Fruit fly (Drosophila melanogaster) whole organism, embryonic: ENCODE results near the gene CG15308.

Experiments used
- Aef1 ChIP-seq: fragments of 200-800 bp; sonication (Bioruptor generic); IDR thresholded peaks from 3 replicates; pipeline ENCODE4 v1.3.6; 2022; ENCODE audit warnings: missing biosample characterization, missing genetic modification characterization
- Awh ChIP-seq: fragments of 200-800 bp; sonication (Bioruptor generic); IDR thresholded peaks from 2 replicates; pipeline ENCODE4, ENCODE4 v1.3.6; 2022; ENCODE audit warnings: missing biosample characterization, missing genetic modification characterization
- B-H2 ChIP-seq: fragments of 200-800 bp; sonication (Bioruptor generic); optimal IDR thresholded peaks from 2 replicates; lab custom pipeline; 2018; ENCODE audit warnings: missing biosample characterization, mild to moderate bottlenecking, missing genetic modification characterization
- C15 ChIP-seq: fragments of 200-800 bp; sonication (Bioruptor generic); IDR thresholded peaks from 3 replicates; pipeline ENCODE4 v1.3.6; 2022; ENCODE audit warnings: missing biosample characterization, missing genetic modification characterization
- CG1024 ChIP-seq: fragments of 200-800 bp; sonication (Bioruptor generic); IDR thresholded peaks from 2 replicates; pipeline ENCODE4 v1.3.6; 2022; ENCODE audit warnings: missing biosample characterization, missing genetic modification characterization
- CG11695 ChIP-seq: fragments of 200-800 bp; sonication (Bioruptor generic); IDR thresholded peaks from 3 replicates; pipeline ENCODE4 v1.3.6; 2022; ENCODE audit warnings: missing biosample characterization, missing genetic modification characterization
- CG11723 ChIP-seq: fragments of 200-800 bp; sonication (Bioruptor generic); optimal IDR thresholded peaks from 2 replicates; lab custom pipeline; 2017; ENCODE audit warnings: missing biosample characterization, mild to moderate bottlenecking, missing genetic modification characterization
- CG12071 ChIP-seq: fragments of 200-800 bp; sonication (Bioruptor generic); optimal IDR thresholded peaks from 3 replicates; lab custom pipeline; 2018; ENCODE audit warnings: missing biosample characterization, mild to moderate bottlenecking, missing genetic modification characterization
- CG12744 ChIP-seq: fragments of 200-800 bp; sonication (Bioruptor generic); optimal IDR thresholded peaks from 2 replicates; lab custom pipeline; 2016; ENCODE audit warnings: missing biosample characterization, missing genetic modification characterization
- CG13296 ChIP-seq: fragments of 200-800 bp; sonication (Bioruptor generic); optimal IDR thresholded peaks from 3 replicates; lab custom pipeline; 2018; ENCODE audit warnings: missing biosample characterization, mild to moderate bottlenecking, missing genetic modification characterization
- CG13424 ChIP-seq: fragments of 200-800 bp; sonication (Bioruptor generic); optimal IDR thresholded peaks from 2 replicates; lab custom pipeline; 2019; ENCODE audit warnings: missing biosample characterization, mild to moderate bottlenecking, missing genetic modification characterization, moderate library complexity
- CG15601 ChIP-seq: fragments of 200-800 bp; sonication (Bioruptor generic); optimal IDR thresholded peaks from 3 replicates; lab custom pipeline; 2019; ENCODE audit warnings: missing biosample characterization, mild to moderate bottlenecking, missing genetic modification characterization, moderate library complexity
- CG18011 ChIP-seq: fragments of 200-800 bp; sonication (Bioruptor generic); optimal IDR thresholded peaks from 2 replicates; lab custom pipeline; 2017; ENCODE audit warnings: missing biosample characterization, missing genetic modification characterization, mild to moderate bottlenecking, moderate library complexity, missing genotype
- CG2678 ChIP-seq: fragments of 200-800 bp; sonication (Bioruptor generic); optimal IDR thresholded peaks from 3 replicates; lab custom pipeline; 2019; ENCODE audit warnings: missing biosample characterization, mild to moderate bottlenecking, missing genetic modification characterization, moderate library complexity
- CG32772 ChIP-seq: fragments of 200-800 bp; sonication (Bioruptor generic); IDR thresholded peaks from 2 replicates; pipeline ENCODE4 v1.3.6; 2022; ENCODE audit warnings: missing biosample characterization, missing genetic modification characterization
- CG33213 ChIP-seq: fragments of 200-800 bp; sonication (Bioruptor generic); optimal IDR thresholded peaks from 3 replicates; lab custom pipeline; 2016; ENCODE audit warnings: missing biosample characterization, missing genetic modification characterization
- CG3995 ChIP-seq: fragments of 200-800 bp; sonication (Bioruptor generic); optimal IDR thresholded peaks from 3 replicates; lab custom pipeline; 2016; ENCODE audit warnings: missing biosample characterization, missing genetic modification characterization
- CG4820 ChIP-seq: fragments of 200-800 bp; sonication (Bioruptor generic); optimal IDR thresholded peaks from 3 replicates; lab custom pipeline; 2016; ENCODE audit warnings: missing biosample characterization, missing genetic modification characterization
- CG4854 ChIP-seq: fragments of 200-800 bp; sonication (Bioruptor generic); optimal IDR thresholded peaks from 2 replicates; lab custom pipeline; 2016; ENCODE audit warnings: missing biosample characterization, missing genetic modification characterization, inconsistent platforms
- CG6254 ChIP-seq: fragments of 200-800 bp; sonication (Bioruptor generic); optimal IDR thresholded peaks from 3 replicates; lab custom pipeline; 2017; ENCODE audit warnings: mild to moderate bottlenecking, missing biosample characterization, missing genetic modification reagents, missing genetic modification characterization
- D ChIP-seq, 2 experiments: fragments of 200-800 bp in 1 of 2; fragments of >200 bp in 1 of 2; sonication (Bioruptor generic) in 1 of 2; optimal IDR thresholded peaks; 2 replicates in 1 of 2; 3 replicates in 1 of 2; lab custom pipeline; 2017; ENCODE audit warnings: mild to moderate bottlenecking in 1 of 2, missing biosample characterization in 1 of 2, missing genetic modification characterization in 1 of 2, missing genetic modification reagents in 1 of 2
- Dbx ChIP-seq: fragments of 200-800 bp; sonication (Bioruptor generic); IDR thresholded peaks from 3 replicates; pipeline ENCODE4 v1.3.6; 2022; ENCODE audit warnings: missing biosample characterization, missing genetic modification characterization
- Dp ChIP-seq: fragments of 200-800 bp; sonication (Bioruptor generic); optimal IDR thresholded peaks from 2 replicates; lab custom pipeline; 2018; ENCODE audit warnings: missing biosample characterization, mild to moderate bottlenecking, missing genetic modification characterization, moderate library complexity
- Gsc ChIP-seq: fragments of 200-800 bp; sonication (Bioruptor generic); IDR thresholded peaks from 2 replicates; pipeline ENCODE4 v1.3.6; 2022; ENCODE audit warnings: missing biosample characterization, missing genetic modification characterization
- Gug ChIP-seq: fragments of 200-800 bp; sonication (Bioruptor generic); IDR thresholded peaks from 4 replicates; pipeline ENCODE4 v1.3.6; 2022; ENCODE audit warnings: missing biosample characterization, missing genetic modification characterization
- H2.0 ChIP-seq: fragments of 200-800 bp; sonication (Bioruptor generic); IDR thresholded peaks from 2 replicates; pipeline ENCODE4 v1.3.6; 2022; ENCODE audit warnings: missing biosample characterization, missing genetic modification characterization
- MBD-R2 ChIP-seq: fragments of 200-800 bp; sonication (Bioruptor generic); IDR thresholded peaks from 2 replicates; pipeline ENCODE4 v1.3.6; 2022; ENCODE audit warnings: missing biosample characterization, missing genetic modification characterization
- Max ChIP-seq: fragments of 200-800 bp; sonication (Bioruptor generic); optimal IDR thresholded peaks from 2 replicates; lab custom pipeline; 2016; ENCODE audit warnings: missing biosample characterization, mild to moderate bottlenecking, missing genetic modification characterization
- Neu2 ChIP-seq: fragments of 200-800 bp; sonication (Bioruptor generic); optimal IDR thresholded peaks from 3 replicates; lab custom pipeline; 2016; ENCODE audit warnings: missing biosample characterization, missing genetic modification characterization, borderline replicate concordance
- NfI ChIP-seq: fragments of 200-800 bp; sonication (Bioruptor generic); optimal IDR thresholded peaks from 3 replicates; lab custom pipeline; 2018; ENCODE audit warnings: missing biosample characterization, mild to moderate bottlenecking, missing genetic modification characterization, moderate library complexity
- Oaz ChIP-seq: fragments of 200-800 bp; sonication (Bioruptor generic); IDR thresholded peaks from 2 replicates; pipeline ENCODE4 v1.3.6; 2022; ENCODE audit warnings: missing biosample characterization, missing genetic modification characterization
- Poxn ChIP-seq: fragments of 200-800 bp; sonication (Bioruptor generic); IDR thresholded peaks from 2 replicates; pipeline ENCODE4 v1.3.6; 2022; ENCODE audit warnings: missing biosample characterization, missing genetic modification characterization
- Spps ChIP-seq: fragments of 200-800 bp; sonication (Bioruptor generic); optimal IDR thresholded peaks from 2 replicates; lab custom pipeline; 2018; ENCODE audit warnings: missing biosample characterization, mild to moderate bottlenecking, missing genetic modification characterization
- abd-A ChIP-seq: fragments of 200-800 bp; sonication (Bioruptor generic); optimal IDR thresholded peaks from 3 replicates; lab custom pipeline; 2019; ENCODE audit warnings: missing biosample characterization, mild to moderate bottlenecking, missing genetic modification characterization, moderate library complexity
- ato ChIP-seq: fragments of 200-800 bp; sonication (Bioruptor generic); IDR thresholded peaks from 2 replicates; pipeline ENCODE4 v1.3.6; 2022; ENCODE audit warnings: missing biosample characterization, missing genetic modification characterization; ENCODE audit not compliant: partially characterized antibody
- bcd ChIP-seq: fragments of 200-800 bp; sonication (Bioruptor generic); optimal IDR thresholded peaks from 2 replicates; lab custom pipeline; 2017; ENCODE audit warnings: missing biosample characterization, mild to moderate bottlenecking, missing genetic modification characterization
- br ChIP-seq: fragments of >200 bp; optimal IDR thresholded peaks from 2 replicates; lab custom pipeline; 2017
- cad ChIP-seq: fragments of >200 bp; optimal IDR thresholded peaks from 2 replicates; lab custom pipeline; 2017; ENCODE audit warnings: missing biosample characterization, missing genetic modification characterization
- exex ChIP-seq: fragments of 200-800 bp; sonication (Bioruptor generic); optimal IDR thresholded peaks from 4 replicates; lab custom pipeline; 2018; ENCODE audit warnings: missing biosample characterization, mild to moderate bottlenecking, missing genetic modification characterization, moderate library complexity
- gfzf ChIP-seq: fragments of 200-800 bp; sonication (Bioruptor generic); optimal IDR thresholded peaks from 2 replicates; lab custom pipeline; 2016; ENCODE audit warnings: missing biosample characterization, mild to moderate bottlenecking, missing genetic modification characterization, moderate library complexity
- grn ChIP-seq: fragments of 200-800 bp; sonication (Bioruptor generic); optimal IDR thresholded peaks from 3 replicates; lab custom pipeline; 2017; ENCODE audit warnings: missing biosample characterization, missing genetic modification characterization
- onecut ChIP-seq: fragments of 200-800 bp; sonication (Bioruptor generic); IDR thresholded peaks from 2 replicates; pipeline ENCODE4 v1.3.6; 2022; ENCODE audit warnings: missing biosample characterization, missing genetic modification characterization
- scrt ChIP-seq: fragments of 200-800 bp; sonication (Bioruptor generic); optimal IDR thresholded peaks from 2 replicates; lab custom pipeline; 2018; ENCODE audit warnings: missing biosample characterization, mild to moderate bottlenecking, missing genetic modification characterization, moderate library complexity
- sima ChIP-seq: fragments of 200-800 bp; sonication (Bioruptor generic); optimal IDR thresholded peaks from 2 replicates; lab custom pipeline; 2016; ENCODE audit warnings: missing biosample characterization, missing genetic modification characterization
- so ChIP-seq: fragments of 200-800 bp; sonication (Bioruptor generic); IDR thresholded peaks from 3 replicates; pipeline ENCODE4 v1.3.6; 2022; ENCODE audit warnings: missing biosample characterization, missing genetic modification characterization
- sr ChIP-seq: fragments of 200-800 bp; sonication (Bioruptor generic); IDR thresholded peaks from 3 replicates; pipeline ENCODE4 v1.3.6; 2022; ENCODE audit warnings: missing biosample characterization, missing genetic modification characterization
- tup ChIP-seq: fragments of 200-800 bp; sonication (Bioruptor generic); optimal IDR thresholded peaks from 2 replicates; lab custom pipeline; 2016; ENCODE audit warnings: missing biosample characterization, mild to moderate bottlenecking, missing genetic modification characterization, moderate library complexity
- usp ChIP-seq: fragments of >200 bp; optimal IDR thresholded peaks from 2 replicates; lab custom pipeline; 2017; ENCODE audit warnings: missing biosample characterization, missing genetic modification characterization
- vfl ChIP-seq: fragments of 200-800 bp; sonication (Bioruptor generic); optimal IDR thresholded peaks from 2 replicates; lab custom pipeline; 2016; ENCODE audit warnings: missing biosample characterization, missing genetic modification characterization
- yki ChIP-seq: fragments of >200 bp; optimal IDR thresholded peaks from 3 replicates; lab custom pipeline; 2018

The CG15308 gene

dm6 chrX:10211128-10211914 is 7.6 kb downstream of the CG15308 start (continued):
- no peak for TF ChIP-seq MBD-R2 (GFP tag; lab: Robert Waterston, UW)
- no peak for TF ChIP-seq CG11723 (GFP tag; lab: Kevin White, UChicago)
- peak; percentile 69 for TF ChIP-seq CG13424 (tag; lab: Kevin White, UChicago)
- TF ChIP-seq CG1024 (GFP tag; lab: Robert Waterston, UW), result no peak
- no peak for TF ChIP-seq Oaz
- 0 out of 3 replicates have a peak, but pooled peaks have one; percentile 17 for TF ChIP-seq so (GFP tag; lab: Robert Waterston, UW)
- TF ChIP-seq Max (GFP tag; lab: Kevin White, UChicago), result peak; percentile 28
- TF ChIP-seq CG6254 (GFP tag; lab: Kevin White, UChicago), result peak; percentile 19
- no peak for TF ChIP-seq grn (GFP tag; lab: Kevin White, UChicago)
- TF ChIP-seq Poxn (GFP tag; lab: Robert Waterston, UW), result no peak
- no peak for TF ChIP-seq B-H2
- no peak for TF ChIP-seq CG32772 (GFP tag; lab: Robert Waterston, UW)
- TF ChIP-seq sima (GFP tag; lab: Kevin White, UChicago), result no peak
- no peak for TF ChIP-seq yki (lab: Kevin White, UChicago)
- no peak for TF ChIP-seq gfzf (GFP tag; lab: Kevin White, UChicago)
- TF ChIP-seq Dp (GFP tag; lab: Kevin White, UChicago), result no peak
- peak; percentile 35 for TF ChIP-seq scrt (GFP tag; lab: Kevin White, UChicago)
- TF ChIP-seq CG12744, result peak; percentile 6
- TF ChIP-seq onecut (GFP tag; lab: Robert Waterston, UW), result no peak
- TF ChIP-seq Gug (GFP tag; lab: Robert Waterston, UW), result no peak
- TF ChIP-seq vfl (GFP tag; lab: Kevin White, UChicago), result no peak
- TF ChIP-seq CG33213 (GFP tag; lab: Kevin White, UChicago), result no peak
- no peak for TF ChIP-seq CG4854
- TF ChIP-seq Dbx (GFP tag; lab: Robert Waterston, UW), result peak; percentile 70; the same call in 2 of the 3 replicates
- TF ChIP-seq H2.0 (GFP tag; lab: Robert Waterston, UW), result peak; percentile 28; the same call in 1 of the 2 replicates
- TF ChIP-seq exex (tag; lab: Kevin White, UChicago), result no peak
- no peak for TF ChIP-seq sr
- TF ChIP-seq D (optimal IDR thresholded peaks at IDR 0.05; lab: Kevin White, UChicago), result no peak
- TF ChIP-seq D (GFP tag; optimal IDR thresholded peaks at IDR 0.05; lab: Kevin White, UChicago), result peak; percentile 74
- peak; percentile 37; the same call in 1 of the 3 replicates for TF ChIP-seq Aef1 (GFP tag; lab: Robert Waterston, UW)
- TF ChIP-seq abd-A (tag; lab: Kevin White, UChicago), result no peak
- TF ChIP-seq CG13296 (GFP tag; lab: Kevin White, UChicago), result peak; percentile 27
- peak; percentile 53 for TF ChIP-seq bcd (GFP tag; lab: Kevin White, UChicago)
- no peak for TF ChIP-seq CG12071
- no peak for TF ChIP-seq Gsc
- TF ChIP-seq Neu2 (GFP tag; lab: Kevin White, UChicago), result no peak
- no peak for TF ChIP-seq C15 (GFP tag; lab: Robert Waterston, UW)
- peak; percentile 31 for TF ChIP-seq CG3995 (GFP tag; lab: Kevin White, UChicago)
- 0 out of 3 replicates have a peak, but pooled peaks have one; percentile 23 for TF ChIP-seq CG11695 (GFP tag; lab: Robert Waterston, UW)
- no peak for TF ChIP-seq br
- no peak for TF ChIP-seq ato (GFP tag; lab: Robert Waterston, UW)
- peak; percentile 60 for TF ChIP-seq CG15601 (tag; lab: Kevin White, UChicago)
- TF ChIP-seq tup (GFP tag; lab: Kevin White, UChicago), result no peak
- TF ChIP-seq CG2678 (tag; lab: Kevin White, UChicago), result peak; percentile 80
- TF ChIP-seq NfI (GFP tag; lab: Kevin White, UChicago), result peak; percentile 54
- no peak for TF ChIP-seq Awh (GFP tag; lab: Robert Waterston, UW)
- no peak for TF ChIP-seq usp (GFP tag; lab: Kevin White, UChicago)
- no peak for TF ChIP-seq CG18011 (GFP tag; lab: Kevin White, UChicago)
- TF ChIP-seq CG4820 (GFP tag; lab: Kevin White, UChicago), result peak; percentile 1
- TF ChIP-seq Spps (tag; lab: Kevin White, UChicago), result peak; percentile 24
- TF ChIP-seq cad (GFP tag; lab: Kevin White, UChicago), result no peak
